Fruit fly (Drosophila melanogaster) Kc167 (cell line): ENCODE results near the gene Doc1.

Source experiments
- Myc ChIP-seq: fragments of >200 bp; optimal IDR thresholded peaks from 2 replicates; lab custom pipeline; 2017; ENCODE audit warnings: missing external identifiers
- ttk ChIP-seq: sonication (Bioruptor generic); optimal IDR thresholded peaks from 2 replicates; lab custom pipeline; 2017; ENCODE audit warnings: missing external identifiers

DNA sequence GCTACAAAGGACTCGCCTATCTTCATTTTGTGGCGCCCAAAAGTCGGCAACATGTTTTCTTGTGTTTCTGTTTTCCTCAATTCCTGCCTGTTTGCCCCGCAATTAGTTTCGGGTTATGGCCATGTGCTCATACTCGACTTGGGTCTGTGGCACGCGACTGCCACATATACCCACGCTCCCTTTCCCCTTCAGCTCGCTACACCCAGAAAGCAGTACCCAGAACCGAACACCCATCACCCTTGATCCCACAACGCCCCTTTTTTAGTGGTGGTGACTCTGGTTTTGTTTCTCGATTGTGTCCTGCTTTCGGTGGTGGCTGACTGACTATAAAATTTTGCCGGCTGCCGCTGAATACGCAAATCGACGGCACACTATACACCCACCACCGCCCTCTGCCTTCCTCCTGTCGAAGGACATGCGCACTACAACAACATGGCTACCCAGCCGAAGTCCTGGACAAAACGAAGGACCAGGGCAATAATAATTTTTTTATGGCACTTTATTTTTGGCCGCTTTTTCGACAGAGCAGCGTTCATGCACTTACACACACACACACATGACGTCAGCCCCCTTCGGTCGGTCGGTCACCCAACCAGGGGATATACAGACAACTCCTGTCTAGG is 9.4 kb downstream of the Doc1 start:
- TF ChIP-seq ttk (lab: Kevin White, UChicago): no peak
- TF ChIP-seq Myc (lab: Kevin White, UChicago): no peak
